Worm (Caenorhabditis elegans): ENCODE data around the gene F20D6.8.

DNA sequence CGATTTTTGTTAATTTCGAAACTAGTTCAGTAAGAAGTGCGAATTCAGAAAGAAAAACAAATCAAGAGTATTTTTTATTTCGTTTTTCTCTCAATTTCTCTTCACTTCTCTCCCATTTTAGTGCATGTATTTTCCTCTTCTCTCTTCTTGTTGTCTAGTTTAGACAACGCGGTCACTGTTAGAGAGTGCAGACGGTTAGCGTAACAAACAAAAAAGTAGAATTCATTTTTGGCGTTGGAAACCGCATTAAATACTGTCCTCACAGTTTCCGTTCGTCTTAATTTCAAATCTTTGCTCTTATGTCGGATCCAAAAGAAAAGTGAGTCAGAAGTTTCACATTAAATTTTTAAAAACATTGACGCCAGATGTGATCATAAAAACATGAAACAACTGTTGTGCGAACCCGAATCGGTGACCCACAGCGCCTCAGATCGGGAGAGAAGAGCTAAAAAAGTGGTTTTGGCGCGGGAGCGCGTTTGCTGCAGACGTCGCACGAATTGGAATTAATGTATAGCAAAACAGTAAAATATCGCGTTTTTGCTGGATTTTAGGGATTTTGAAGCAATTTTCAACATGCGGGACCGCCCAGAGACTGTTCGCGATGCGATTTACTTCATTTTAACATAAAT is 11.0 kb upstream of the F20D6.8 start, which contains the start of gene srp-7:
- no peak for TF ChIP-seq aly-2 (tag; optimal IDR thresholded peaks at IDR 0.05)
- no peak for TF ChIP-seq lsy-2 (tag; optimal IDR thresholded peaks at IDR 0.05)
